Fruit fly (Drosophila melanogaster) S2 (cell line): Measurements from ENCODE around the gene euc.

Experiments
- CG8478 ChIP-seq: fragments of >200 bp; optimal IDR thresholded peaks from 2 replicates; lab custom pipeline; 2018
- CTCF ChIP-seq, 2 experiments: fragments of >200 bp; optimal IDR thresholded peaks; 2 replicates each; lab custom pipeline; 2018

DNA sequence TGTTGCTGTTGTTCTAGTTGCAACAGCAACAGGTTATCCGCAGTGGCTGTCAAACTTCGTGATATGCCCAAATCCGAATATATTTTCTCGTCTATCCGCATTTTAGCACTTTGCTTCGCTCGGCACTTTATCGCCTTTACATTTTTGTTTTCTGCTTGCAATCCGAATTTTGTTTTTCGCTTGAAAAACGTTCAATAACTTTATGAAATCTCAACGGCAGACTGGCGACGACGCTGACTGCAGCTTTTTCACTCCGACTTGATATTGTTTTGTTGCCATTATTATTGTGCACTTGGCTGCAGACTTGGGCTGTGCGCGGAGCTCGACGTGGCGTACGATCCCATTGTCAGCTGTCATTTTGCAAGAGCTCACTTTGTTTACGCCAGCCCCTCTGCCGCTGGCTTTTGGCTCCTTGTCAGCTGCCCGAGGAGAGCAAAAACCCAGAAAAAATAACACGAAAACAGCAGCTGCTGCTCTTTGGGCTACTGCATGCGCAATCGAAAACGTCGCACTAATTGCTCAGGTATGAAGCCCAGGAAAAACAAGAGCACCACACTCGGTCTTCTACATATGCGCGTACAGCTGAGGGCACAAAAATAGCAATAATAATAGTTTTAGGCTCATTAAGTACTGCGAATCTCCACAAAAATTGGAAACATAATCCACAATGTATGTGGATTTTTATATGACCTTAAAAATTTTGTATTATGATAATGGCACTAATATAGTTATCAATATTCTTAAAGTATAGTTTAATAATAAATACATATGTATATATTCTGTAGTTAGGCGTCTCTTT lies 7.7 kb upstream of the euc start:
- TF ChIP-seq CG8478 (lab: Kevin White, UChicago) (no peak), CTCF (optimal IDR thresholded peaks at IDR 0.05; lab: Kevin White, UChicago) (no peak)
